Worm (Caenorhabditis elegans) whole organism, L4 larva: ENCODE results near the gene C49H3.16.

Experiments used
- F49E8.2 ChIP-seq: sonication (generic microtip); optimal IDR thresholded peaks from 2 replicates; lab custom pipeline; 2016; ENCODE audit warnings: missing compliant biosample characterization, mild to moderate bottlenecking, missing genetic modification characterization, borderline replicate concordance
- ceh-28 ChIP-seq: fragments of 150-350 bp; optimal IDR thresholded peaks from 2 replicates; lab custom pipeline; 2014; ENCODE audit warnings: missing biosample characterization, missing genetic modification reagents, missing genetic modification characterization
- egl-27 ChIP-seq: sonication (generic microtip); optimal IDR thresholded peaks from 3 replicates; lab custom pipeline; 2017; ENCODE audit warnings: missing biosample characterization, missing genetic modification reagents, missing genetic modification characterization
- lin-29 ChIP-seq: fragments of 200-800 bp; sonication (Bioruptor generic); IDR thresholded peaks from 2 replicates; pipeline ENCODE4 v1.3.6; 2022; ENCODE audit warnings: missing genetic modification reagents, missing genetic modification characterization, missing compliant biosample characterization
- lin-39 ChIP-seq: fragments of 150-350 bp; optimal IDR thresholded peaks from 2 replicates; lab custom pipeline; 2014; ENCODE audit warnings: missing biosample characterization, missing genetic modification reagents, missing genetic modification characterization
- lsy-2 ChIP-seq, 2 experiments: fragments of 150-350 bp in 1 of 2; sonication (generic microtip) in 1 of 2; optimal IDR thresholded peaks; 2 replicates each; lab custom pipeline; 2014 to 2017; ENCODE audit warnings: missing biosample characterization in 2 of 2, missing genetic modification characterization in 2 of 2
- mep-1 ChIP-seq: fragments of 150-350 bp; sonication (generic microtip); optimal IDR thresholded peaks from 3 replicates; lab custom pipeline; 2014; ENCODE audit warnings: missing biosample characterization, missing genetic modification characterization
- nhr-77 ChIP-seq: fragments of 150-350 bp; optimal IDR thresholded peaks from 2 replicates; lab custom pipeline; 2014; ENCODE audit warnings: missing biosample characterization, missing genetic modification characterization
- pha-4 ChIP-seq, 2 experiments: fragments of 150-350 bp in 1 of 2; fragments of 200-800 bp in 1 of 2; sonication (Bioruptor generic) in 1 of 2; IDR thresholded peaks in 1 of 2; optimal IDR thresholded peaks in 1 of 2; 2 replicates each; pipeline versions ENCODE4 v1.3.6 to Lab custom; 2014 to 2022; ENCODE audit warnings: missing genetic modification characterization in 2 of 2, missing genetic modification reagents in 2 of 2, missing biosample characterization in 1 of 2, missing compliant biosample characterization in 1 of 2

ce11 chrIV:7920126-7920525 is at the start of gene C49H3.16:
- TF ChIP-seq mep-1 (tag; lab: Kevin White, UChicago), result no peak
- TF ChIP-seq nhr-77 (tag; lab: Kevin White, UChicago), result no peak
- TF ChIP-seq lin-39 (tag; lab: Kevin White, UChicago), result no peak
- no peak for TF ChIP-seq ceh-28 (tag; lab: Kevin White, UChicago)
- no peak for TF ChIP-seq egl-27 (tag; lab: Kevin White, UChicago)
- no peak for TF ChIP-seq F49E8.2 (tag; lab: Kevin White, UChicago)
- no peak for TF ChIP-seq lin-29 (GFP tag; lab: Robert Waterston, UW)
- no peak for TF ChIP-seq pha-4 (GFP tag; IDR thresholded peaks at IDR 0.05; lab: Robert Waterston, UW)
- TF ChIP-seq pha-4 (tag; optimal IDR thresholded peaks at IDR 0.05; lab: Kevin White, UChicago), result no peak
- TF ChIP-seq lsy-2 (tag; optimal IDR thresholded peaks at IDR 0.05; lab: Kevin White, UChicago), result no peak
